Worm (Caenorhabditis elegans) whole organism, L4 larva: Measurements from ENCODE around the gene F10E7.1.
A peak's percentile ranks its signal among the peaks of the same experiment; 100 is the strongest.
"Not testable (repeated sequence)": the region's sequence is repeated elsewhere in the genome, so short reads cannot be mapped to it uniquely, and the experiment has no call there.

Experiments
- ZK337.2 ChIP-seq: fragments of 200-800 bp; sonication (Bioruptor generic); IDR thresholded peaks from 2 replicates; pipeline ENCODE4 v1.3.6; 2022; ENCODE audit warnings: missing genetic modification reagents, missing genetic modification characterization, missing compliant biosample characterization
- arid-1 ChIP-seq: fragments of 200-800 bp; sonication (Bioruptor generic); conservative IDR thresholded peaks from 2 replicates; pipeline ENCODE4 v1.3.6; 2022; ENCODE audit warnings: missing genetic modification reagents, missing genetic modification characterization, missing compliant biosample characterization
- ceh-20 ChIP-seq: fragments of 200-800 bp; sonication (Bioruptor generic); IDR thresholded peaks from 2 replicates; pipeline ENCODE4 v1.3.6; 2022; ENCODE audit warnings: missing genetic modification reagents, missing genetic modification characterization, missing compliant biosample characterization
- ceh-44 ChIP-seq: fragments of 200-800 bp; sonication (Bioruptor generic); IDR thresholded peaks from 2 replicates; pipeline ENCODE4 v1.3.6; 2022; ENCODE audit warnings: missing genetic modification reagents, missing genetic modification characterization, missing compliant biosample characterization
- ceh-62 ChIP-seq: sonication (generic microtip); optimal IDR thresholded peaks from 2 replicates; lab custom pipeline; 2017; ENCODE audit warnings: missing biosample characterization, missing genetic modification characterization
- ceh-82 ChIP-seq: sonication (generic microtip); optimal IDR thresholded peaks from 2 replicates; lab custom pipeline; 2017; ENCODE audit warnings: missing biosample characterization, missing genetic modification characterization
- ces-1 ChIP-seq: fragments of 150-350 bp; sonication (generic microtip); optimal IDR thresholded peaks from 4 replicates; lab custom pipeline; 2014; ENCODE audit warnings: missing biosample characterization, missing genetic modification reagents, missing genetic modification characterization
- daf-16 ChIP-seq, 3 experiments: sonication (generic microtip); optimal IDR thresholded peaks; 2 replicates each; lab custom pipeline; 2016 to 2017; ENCODE audit warnings: missing genetic modification characterization in 3 of 3, missing genetic modification reagents in 3 of 3, mild to moderate bottlenecking in 2 of 3, missing compliant biosample characterization in 2 of 3, missing biosample characterization in 1 of 3, moderate library complexity in 1 of 3
- daf-19 ChIP-seq: fragments of 200-800 bp; sonication (Bioruptor generic); conservative IDR thresholded peaks from 2 replicates; pipeline ENCODE4 v1.3.6; 2022; ENCODE audit warnings: missing genetic modification characterization, missing compliant biosample characterization
- dmd-6 ChIP-seq: fragments of 200-800 bp; sonication (Bioruptor generic); IDR thresholded peaks from 2 replicates; pipeline ENCODE4 v1.3.6; 2022; ENCODE audit warnings: missing genetic modification reagents, missing genetic modification characterization, missing compliant biosample characterization
- dmd-9 ChIP-seq: fragments of 200-800 bp; sonication (Bioruptor generic); IDR thresholded peaks from 2 replicates; pipeline ENCODE4 v1.3.6; 2022; ENCODE audit warnings: missing genetic modification reagents, missing genetic modification characterization, missing compliant biosample characterization
- egl-27 ChIP-seq: sonication (generic microtip); optimal IDR thresholded peaks from 3 replicates; lab custom pipeline; 2017; ENCODE audit warnings: missing biosample characterization, missing genetic modification reagents, missing genetic modification characterization
- fos-1 ChIP-seq: fragments of 150-350 bp; optimal IDR thresholded peaks from 2 replicates; lab custom pipeline; 2014; ENCODE audit warnings: missing biosample characterization, missing genetic modification characterization
- gei-8 ChIP-seq: fragments of 200-800 bp; sonication (Bioruptor generic); optimal IDR thresholded peaks from 2 replicates; lab custom pipeline; 2018; ENCODE audit warnings: mild to moderate bottlenecking, missing genetic modification characterization, missing compliant biosample characterization
- hif-1 ChIP-seq, 2 experiments: sonication (generic microtip); optimal IDR thresholded peaks; 2 replicates each; lab custom pipeline; 2016 to 2017; ENCODE audit warnings: missing compliant biosample characterization in 2 of 2, missing genetic modification characterization in 2 of 2, missing genetic modification reagents in 2 of 2, missing genotype in 2 of 2, mild to moderate bottlenecking in 1 of 2
- hlh-30 ChIP-seq: sonication (generic microtip); optimal IDR thresholded peaks from 2 replicates; lab custom pipeline; 2017; ENCODE audit warnings: antibody characterized with exemption, mild to moderate bottlenecking, missing genetic modification characterization, missing compliant biosample characterization; ENCODE audit not compliant: insufficient read depth
- hmg-1.1 ChIP-seq: fragments of 200-800 bp; sonication (Bioruptor generic); IDR thresholded peaks from 2 replicates; pipeline ENCODE4 v1.3.6; 2022; ENCODE audit warnings: missing genetic modification reagents, missing genetic modification characterization, missing compliant biosample characterization
- lin-13 ChIP-seq: fragments of 150-350 bp; optimal IDR thresholded peaks from 2 replicates; lab custom pipeline; 2014; ENCODE audit warnings: missing biosample characterization, missing genetic modification reagents, missing genetic modification characterization
- lin-38 ChIP-seq: fragments of 200-800 bp; sonication (Bioruptor generic); IDR thresholded peaks from 2 replicates; pipeline ENCODE4 v1.3.6; 2022; ENCODE audit warnings: missing genetic modification reagents, missing genetic modification characterization, missing compliant biosample characterization
- mxl-3 ChIP-seq: fragments of 200-800 bp; sonication (Bioruptor generic); optimal IDR thresholded peaks from 2 replicates; lab custom pipeline; 2018; ENCODE audit warnings: mild to moderate bottlenecking, missing genetic modification characterization, missing compliant biosample characterization
- pqm-1 ChIP-seq: sonication (generic microtip); optimal IDR thresholded peaks from 2 replicates; lab custom pipeline; 2017; ENCODE audit warnings: missing biosample characterization, missing genetic modification characterization
- saeg-2 ChIP-seq: fragments of 200-800 bp; sonication (Bioruptor generic); IDR thresholded peaks from 2 replicates; pipeline ENCODE4 v1.3.6; 2022; ENCODE audit warnings: missing genetic modification reagents, missing genetic modification characterization, missing compliant biosample characterization
- sdz-12 ChIP-seq: fragments of 200-800 bp; sonication (Bioruptor generic); optimal IDR thresholded peaks from 2 replicates; lab custom pipeline; 2018; ENCODE audit warnings: mild to moderate bottlenecking, missing genetic modification characterization, missing compliant biosample characterization
- set-16 ChIP-seq: fragments of 200-800 bp; sonication (Bioruptor generic); IDR thresholded peaks from 2 replicates; pipeline ENCODE4 v1.3.6; 2022; ENCODE audit warnings: missing genetic modification reagents, missing genetic modification characterization, missing compliant biosample characterization
- unc-39 ChIP-seq: sonication (generic microtip); optimal IDR thresholded peaks from 2 replicates; lab custom pipeline; 2017; ENCODE audit warnings: missing biosample characterization, missing genetic modification characterization
- unc-62 ChIP-seq, 3 experiments: fragments of 150-350 bp in 1 of 3; sonication (generic microtip); optimal IDR thresholded peaks in 2 of 3; peaks in 1 of 3; 1 replicate in 1 of 3; 2 replicates in 2 of 3; lab custom pipeline; 2014 to 2017; ENCODE audit warnings: missing biosample characterization in 3 of 3, missing genetic modification characterization in 3 of 3, missing genetic modification reagents in 3 of 3, missing genotype in 1 of 3
- zip-2 ChIP-seq: fragments of 150-350 bp; optimal IDR thresholded peaks from 2 replicates; lab custom pipeline; 2014; ENCODE audit warnings: missing biosample characterization, missing genetic modification characterization

The F10E7.1 gene

ce11 chrII:7126457-7126856 lies at the start of gene F10E7.1:
F10E7.1 (plus strand) TSS chrII:7126757.
- no peak for TF ChIP-seq egl-27 (tag; lab: Kevin White, UChicago)
- TF ChIP-seq unc-62 (GFP tag; optimal IDR thresholded peaks at IDR 0.05 in 1 of 2; lab: Kevin White, UChicago): peak in 1 of 2 experiments; percentile 49
- no peak for TF ChIP-seq unc-62 (tag; optimal IDR thresholded peaks at IDR 0.05; lab: Kevin White, UChicago)

ce11 chrII:7084021-7084420 lies 42.5 kb upstream of the F10E7.1 start, which contains the start of the genes T02G5.14 and T02G5.15:
T02G5.14 (plus strand) TSS chrII:7084321.
T02G5.15 (plus strand) TSS chrII:7084321.
- peak in 1 of 2 experiments; percentile 21 for TF ChIP-seq daf-16 (GFP tag; optimal IDR thresholded peaks at IDR 0.05; lab: Kevin White, UChicago)
- not testable (repeated sequence) for TF ChIP-seq daf-16 (tag; optimal IDR thresholded peaks at IDR 0.05; lab: Kevin White, UChicago)

ce11 chrII:7088283-7088682 lies 38.3 kb upstream of the F10E7.1 start:
- TF ChIP-seq unc-62 (GFP tag; optimal IDR thresholded peaks at IDR 0.05 in 1 of 2; lab: Kevin White, UChicago): peak in 1 of 2 experiments; percentile 67
- TF ChIP-seq unc-62 (tag; optimal IDR thresholded peaks at IDR 0.05; lab: Kevin White, UChicago): not testable (repeated sequence)
- TF ChIP-seq, all 104 proteins: peak for 1; not testable (repeated sequence) for 103

ce11 chrII:7090085-7090484 lies 36.5 kb upstream of the F10E7.1 start:
- TF ChIP-seq hmg-1.1 (GFP tag; lab: Robert Waterston, UW): no peak
- TF ChIP-seq hlh-30 (tag; lab: Kevin White, UChicago): peak; percentile 37
- TF ChIP-seq dmd-9: no peak
- no peak for TF ChIP-seq sdz-12
- TF ChIP-seq ceh-62 (tag; lab: Kevin White, UChicago): no peak
- no peak for TF ChIP-seq gei-8
- TF ChIP-seq fos-1 (tag; lab: Kevin White, UChicago): no peak
- no peak for TF ChIP-seq ceh-82 (tag; lab: Kevin White, UChicago)
- TF ChIP-seq ZK337.2 (GFP tag; lab: Robert Waterston, UW): no peak

- no peak for TF ChIP-seq zip-2 (tag; lab: Kevin White, UChicago)
These were observed 35.7 kb upstream of the F10E7.1 start for ce11 chrII:7090852-7091251.

ce11 chrII:7093339-7093821 lies 33.2 kb upstream of the F10E7.1 start, which contains the start of gene T02G5.3:
T02G5.3 (plus strand) TSS chrII:7093389.
- TF ChIP-seq saeg-2 (GFP tag; lab: Robert Waterston, UW) (no peak), lin-38 (no peak), hif-1 (tag; optimal IDR thresholded peaks at IDR 0.05; lab: Kevin White, UChicago) (no peak), arid-1 (GFP tag; lab: Robert Waterston, UW) (no peak), ces-1 (GFP tag; lab: Kevin White, UChicago) (no peak), ceh-20 (GFP tag; lab: Robert Waterston, UW) (no peak), pqm-1 (tag; lab: Kevin White, UChicago) (no peak), daf-19 (GFP tag; lab: Robert Waterston, UW) (no peak), lin-13 (GFP tag; lab: Kevin White, UChicago) (no peak), set-16 (GFP tag; lab: Robert Waterston, UW) (no peak), mxl-3 (GFP tag; lab: Kevin White, UChicago) (no peak), ceh-44 (no peak), hmg-1.1 (GFP tag; lab: Robert Waterston, UW) (no peak), unc-39 (no peak)

- TF ChIP-seq dmd-6: no peak
These were observed 30.6 kb upstream of the F10E7.1 start for ce11 chrII:7095970-7096369.
